Fruit fly (Drosophila melanogaster) whole organism, embryonic: Measurements from ENCODE around the gene CG46310.

Source experiments
- B-H1 ChIP-seq: fragments of 200-800 bp; sonication (Bioruptor generic); IDR thresholded peaks from 3 replicates; pipeline ENCODE4 v1.3.6; 2022; ENCODE audit warnings: missing biosample characterization, missing genetic modification characterization
- CG10366 ChIP-seq: fragments of 200-800 bp; sonication (Bioruptor generic); IDR thresholded peaks from 2 replicates; pipeline ENCODE4 v1.3.6; 2022; ENCODE audit warnings: missing biosample characterization, missing genetic modification characterization
- CG10431 ChIP-seq: fragments of 200-800 bp; sonication (Bioruptor generic); optimal IDR thresholded peaks from 3 replicates; lab custom pipeline; 2018; ENCODE audit warnings: missing biosample characterization, mild to moderate bottlenecking, missing genetic modification characterization
- CG10565 ChIP-seq: fragments of 200-800 bp; sonication (Bioruptor generic); optimal IDR thresholded peaks from 3 replicates; lab custom pipeline; 2016; ENCODE audit warnings: missing biosample characterization, mild to moderate bottlenecking, missing genetic modification characterization
- CG11456 ChIP-seq: fragments of 200-800 bp; sonication (Bioruptor generic); IDR thresholded peaks from 3 replicates; pipeline ENCODE4 v1.3.6; 2022; ENCODE audit warnings: missing biosample characterization, missing genetic modification characterization
- CG12071 ChIP-seq: fragments of 200-800 bp; sonication (Bioruptor generic); optimal IDR thresholded peaks from 3 replicates; lab custom pipeline; 2018; ENCODE audit warnings: missing biosample characterization, mild to moderate bottlenecking, missing genetic modification characterization
- CG12769 ChIP-seq: fragments of 200-800 bp; sonication (Bioruptor generic); optimal IDR thresholded peaks from 2 replicates; lab custom pipeline; 2019; ENCODE audit warnings: missing biosample characterization, mild to moderate bottlenecking, missing genetic modification characterization, moderate library complexity
- CG16863 ChIP-seq: fragments of 200-800 bp; sonication (Bioruptor generic); optimal IDR thresholded peaks from 3 replicates; lab custom pipeline; 2016; ENCODE audit warnings: missing biosample characterization, missing genetic modification characterization
- CG17568 ChIP-seq: fragments of 200-800 bp; sonication (Bioruptor generic); optimal IDR thresholded peaks from 2 replicates; lab custom pipeline; 2018; ENCODE audit warnings: missing biosample characterization, mild to moderate bottlenecking, missing genetic modification characterization, moderate library complexity
- CG18011 ChIP-seq: fragments of 200-800 bp; sonication (Bioruptor generic); optimal IDR thresholded peaks from 2 replicates; lab custom pipeline; 2017; ENCODE audit warnings: missing biosample characterization, missing genetic modification characterization, mild to moderate bottlenecking, moderate library complexity, missing genotype
- CG18476 ChIP-seq: fragments of 200-800 bp; sonication (Bioruptor generic); optimal IDR thresholded peaks from 2 replicates; lab custom pipeline; 2016; ENCODE audit warnings: missing biosample characterization, mild to moderate bottlenecking, missing genetic modification characterization
- CG2116 ChIP-seq: fragments of 200-800 bp; sonication (Bioruptor generic); optimal IDR thresholded peaks from 3 replicates; lab custom pipeline; 2018; ENCODE audit warnings: missing biosample characterization, mild to moderate bottlenecking, missing genetic modification characterization
- CG2889 ChIP-seq: fragments of 200-800 bp; sonication (Bioruptor generic); IDR thresholded peaks from 3 replicates; pipeline ENCODE4 v1.3.6; 2022; ENCODE audit warnings: missing biosample characterization, missing genetic modification characterization
- CG30020 ChIP-seq: fragments of 200-800 bp; optimal IDR thresholded peaks from 2 replicates; lab custom pipeline; 2019; ENCODE audit warnings: missing biosample characterization, mild to moderate bottlenecking, missing genetic modification characterization, moderate library complexity
- CG30431 ChIP-seq: fragments of 200-800 bp; sonication (Bioruptor generic); optimal IDR thresholded peaks from 2 replicates; lab custom pipeline; 2017; ENCODE audit warnings: missing biosample characterization, missing genetic modification characterization
- CG32772 ChIP-seq: fragments of 200-800 bp; sonication (Bioruptor generic); IDR thresholded peaks from 2 replicates; pipeline ENCODE4 v1.3.6; 2022; ENCODE audit warnings: missing biosample characterization, missing genetic modification characterization
- CG34422 ChIP-seq: fragments of 200-800 bp; sonication (Bioruptor generic); IDR thresholded peaks from 3 replicates; pipeline ENCODE4 v1.3.6; 2022; ENCODE audit warnings: missing biosample characterization, missing genetic modification characterization
- CG4360 ChIP-seq: fragments of 200-800 bp; sonication (Bioruptor generic); IDR thresholded peaks from 2 replicates; pipeline ENCODE4 v1.3.6; 2022; ENCODE audit warnings: missing biosample characterization, missing genetic modification characterization
- CG7839 ChIP-seq: fragments of 200-800 bp; sonication (Bioruptor generic); optimal IDR thresholded peaks from 3 replicates; lab custom pipeline; 2018; ENCODE audit warnings: missing biosample characterization, mild to moderate bottlenecking, missing genetic modification characterization, moderate library complexity
- CG9727 ChIP-seq: fragments of 200-800 bp; sonication (Bioruptor generic); optimal IDR thresholded peaks from 3 replicates; lab custom pipeline; 2017; ENCODE audit warnings: missing biosample characterization, mild to moderate bottlenecking, missing genetic modification characterization
- CG9876 ChIP-seq: fragments of 200-800 bp; sonication (Bioruptor generic); optimal IDR thresholded peaks from 2 replicates; lab custom pipeline; 2016; ENCODE audit warnings: missing biosample characterization, missing genetic modification characterization
- CTCF ChIP-seq: fragments of 200-800 bp; sonication (Bioruptor generic); optimal IDR thresholded peaks from 2 replicates; lab custom pipeline; 2017; ENCODE audit warnings: missing biosample characterization, mild to moderate bottlenecking, missing genetic modification characterization, moderate library complexity
- CoRest ChIP-seq: fragments of 200-800 bp; sonication (Bioruptor generic); optimal IDR thresholded peaks from 3 replicates; lab custom pipeline; 2018; ENCODE audit warnings: missing biosample characterization, mild to moderate bottlenecking, missing genetic modification characterization, moderate library complexity
- D19B ChIP-seq: fragments of 200-800 bp; sonication (Bioruptor generic); optimal IDR thresholded peaks from 2 replicates; lab custom pipeline; 2017; ENCODE audit warnings: missing biosample characterization, mild to moderate bottlenecking, missing genetic modification characterization
- Dfd ChIP-seq, 2 experiments: fragments of >200 bp; optimal IDR thresholded peaks; 2 replicates each; lab custom pipeline; 2017; ENCODE audit warnings: missing biosample characterization in 2 of 2, missing genetic modification characterization in 2 of 2
- ERR ChIP-seq: fragments of 200-800 bp; sonication (Bioruptor generic); optimal IDR thresholded peaks from 2 replicates; lab custom pipeline; 2016; ENCODE audit warnings: missing biosample characterization, missing genetic modification characterization
- GATAe ChIP-seq: fragments of 200-800 bp; sonication (Bioruptor generic); conservative IDR thresholded peaks from 2 replicates; pipeline ENCODE4 v1.3.6; 2022; ENCODE audit warnings: missing biosample characterization, missing genetic modification characterization
- HLH4C ChIP-seq: fragments of 200-800 bp; sonication (Bioruptor generic); IDR thresholded peaks from 3 replicates; pipeline ENCODE4 v1.3.6; 2022; ENCODE audit warnings: missing biosample characterization, missing genetic modification characterization; ENCODE audit not compliant: partially characterized antibody
- Hr39 ChIP-seq: fragments of >200 bp; optimal IDR thresholded peaks from 2 replicates; lab custom pipeline; 2017
- NK7.1 ChIP-seq: fragments of 200-800 bp; sonication (Bioruptor generic); optimal IDR thresholded peaks from 3 replicates; lab custom pipeline; 2016; ENCODE audit warnings: missing biosample characterization, missing genetic modification characterization
- Poxn ChIP-seq: fragments of 200-800 bp; sonication (Bioruptor generic); IDR thresholded peaks from 2 replicates; pipeline ENCODE4 v1.3.6; 2022; ENCODE audit warnings: missing biosample characterization, missing genetic modification characterization
- Trl ChIP-seq, 3 experiments: fragments of >200 bp in 2 of 3; fragments of 200-800 bp in 1 of 3; sonication (Bioruptor generic) in 1 of 3; optimal IDR thresholded peaks; 2 replicates in 1 of 3; 3 replicates in 2 of 3; lab custom pipeline; 2016 to 2017; ENCODE audit warnings: missing biosample characterization in 1 of 3, missing genetic modification characterization in 1 of 3
- bigmax ChIP-seq: fragments of 200-800 bp; sonication (Bioruptor generic); optimal IDR thresholded peaks from 2 replicates; lab custom pipeline; 2018; ENCODE audit warnings: missing biosample characterization, mild to moderate bottlenecking, missing genetic modification characterization
- br ChIP-seq: fragments of >200 bp; optimal IDR thresholded peaks from 2 replicates; lab custom pipeline; 2017
- bsh ChIP-seq, 2 experiments: fragments of 200-800 bp; sonication (Bioruptor generic); optimal IDR thresholded peaks; 2 replicates each; lab custom pipeline; 2017 to 2018; ENCODE audit warnings: mild to moderate bottlenecking in 2 of 2, missing biosample characterization in 2 of 2, missing genetic modification characterization in 2 of 2, moderate library complexity in 1 of 2
- cad ChIP-seq: fragments of >200 bp; optimal IDR thresholded peaks from 2 replicates; lab custom pipeline; 2017; ENCODE audit warnings: missing biosample characterization, missing genetic modification characterization
- crp ChIP-seq, 2 experiments: fragments of 200-800 bp; sonication (Bioruptor generic); optimal IDR thresholded peaks; 2 replicates in 1 of 2; 3 replicates in 1 of 2; lab custom pipeline; 2017; ENCODE audit warnings: missing biosample characterization in 2 of 2, missing genetic modification characterization in 2 of 2, mild to moderate bottlenecking in 1 of 2, moderate library complexity in 1 of 2
- dati ChIP-seq: fragments of 200-800 bp; sonication (Bioruptor generic); IDR thresholded peaks from 2 replicates; pipeline ENCODE4 v1.3.6; 2022; ENCODE audit warnings: missing biosample characterization, missing genetic modification characterization
- disco-r ChIP-seq: fragments of 200-800 bp; sonication (Bioruptor generic); optimal IDR thresholded peaks from 2 replicates; lab custom pipeline; 2016; ENCODE audit warnings: missing biosample characterization, missing genetic modification characterization
- ftz-f1 ChIP-seq: fragments of 200-800 bp; sonication (Bioruptor generic); optimal IDR thresholded peaks from 2 replicates; lab custom pipeline; 2016; ENCODE audit warnings: missing biosample characterization, missing genetic modification characterization
- gcm2 ChIP-seq: fragments of 200-800 bp; sonication (Bioruptor generic); optimal IDR thresholded peaks from 2 replicates; lab custom pipeline; 2016; ENCODE audit warnings: missing biosample characterization, missing genetic modification characterization
- gro ChIP-seq: fragments of 200-800 bp; sonication (Bioruptor generic); optimal IDR thresholded peaks from 2 replicates; lab custom pipeline; 2016; ENCODE audit warnings: missing biosample characterization, missing genetic modification characterization
- kni ChIP-seq: fragments of 200-800 bp; sonication (Bioruptor generic); optimal IDR thresholded peaks from 3 replicates; lab custom pipeline; 2017; ENCODE audit warnings: mild to moderate bottlenecking, missing biosample characterization, missing genetic modification reagents, missing genetic modification characterization
- nom ChIP-seq: fragments of 200-800 bp; sonication (Bioruptor generic); optimal IDR thresholded peaks from 2 replicates; lab custom pipeline; 2017; ENCODE audit warnings: missing biosample characterization, missing genetic modification characterization, mild to moderate bottlenecking, moderate library complexity, missing genetic modification reagents
- pan ChIP-seq, 4 experiments: fragments of >200 bp in 3 of 4; fragments of 200-800 bp in 1 of 4; sonication (Bioruptor generic) in 1 of 4; optimal IDR thresholded peaks in 3 of 4; IDR thresholded peaks in 1 of 4; 2 replicates each; pipeline versions ENCODE4 v1.3.6 to Lab custom; 2017 to 2022; ENCODE audit warnings: missing biosample characterization in 2 of 4, missing genetic modification characterization in 2 of 4, mixed read lengths in 1 of 4
- ro ChIP-seq: fragments of 200-800 bp; sonication (Bioruptor generic); IDR thresholded peaks from 2 replicates; pipeline ENCODE4 v1.3.6; 2022; ENCODE audit warnings: missing biosample characterization, missing genetic modification characterization
- seq ChIP-seq: fragments of 200-800 bp; sonication (Bioruptor generic); IDR thresholded peaks from 2 replicates; pipeline ENCODE4 v1.3.6; 2022; ENCODE audit warnings: missing biosample characterization, missing genetic modification characterization
- stc ChIP-seq: fragments of 200-800 bp; sonication (Bioruptor generic); IDR thresholded peaks from 2 replicates; pipeline ENCODE4 v1.3.6; 2022; ENCODE audit warnings: missing biosample characterization, missing genetic modification characterization
- tio ChIP-seq: fragments of 200-800 bp; sonication (Bioruptor generic); optimal IDR thresholded peaks from 2 replicates; lab custom pipeline; 2017; ENCODE audit warnings: missing biosample characterization, missing genetic modification characterization, inconsistent platforms
- vvl ChIP-seq: fragments of 200-800 bp; sonication (Bioruptor generic); IDR thresholded peaks from 2 replicates; pipeline ENCODE4 v1.3.6; 2022; ENCODE audit warnings: missing biosample characterization, missing genetic modification characterization
- zfh2 ChIP-seq: fragments of 200-800 bp; sonication (Bioruptor generic); optimal IDR thresholded peaks from 2 replicates; lab custom pipeline; 2016; ENCODE audit warnings: missing biosample characterization, missing genetic modification characterization

Gene CG46310

DNA sequence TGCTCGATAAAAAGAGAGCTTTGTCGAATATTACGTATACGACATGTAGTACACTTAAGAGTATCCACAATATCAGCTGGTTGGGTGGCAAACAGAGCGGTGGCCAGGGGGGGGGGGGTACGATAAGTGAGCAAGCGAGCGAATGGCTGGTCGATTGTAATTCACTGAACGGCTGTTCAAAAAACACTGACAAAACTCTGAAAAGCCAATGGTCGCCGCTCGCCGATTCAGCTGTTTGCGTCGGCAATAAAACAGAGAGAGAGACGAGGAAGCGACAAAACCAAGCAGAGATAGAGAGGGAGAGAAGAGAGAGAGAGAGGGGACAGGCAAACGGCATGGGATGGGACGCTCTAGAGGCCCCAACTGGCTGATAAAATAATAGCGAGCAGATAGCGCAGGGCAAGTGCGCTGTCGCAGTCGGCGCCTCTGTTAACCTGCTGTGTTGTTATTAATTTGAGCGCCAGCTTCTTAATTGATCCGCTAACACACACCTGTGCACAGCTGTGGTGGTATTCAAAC is 52.9 kb downstream of the CG46310 start, which contains the start of gene cnc (continued):
- TF ChIP-seq CG7839 (tag; lab: Kevin White, UChicago) (peak; percentile 18), dati (no peak), CG16863 (no peak), kni (peak; percentile 38), Trl (optimal IDR thresholded peaks at IDR 0.05; lab: Kevin White, UChicago) (peak; percentile 90 to 97), Trl (GFP tag; optimal IDR thresholded peaks at IDR 0.05; lab: Kevin White, UChicago) (peak; percentile 35), crp (GFP tag; optimal IDR thresholded peaks at IDR 0.05; lab: Kevin White, UChicago) (peak in 1 of 2 experiments; percentile 80), GATAe (GFP tag; lab: Robert Waterston, UW) (peak; percentile 50), CG12071 (GFP tag; lab: Kevin White, UChicago) (peak; percentile 63), CG10565 (no peak), CG17568 (GFP tag; lab: Kevin White, UChicago) (no peak), CG34422 (GFP tag; lab: Robert Waterston, UW) (no peak), nom (GFP tag; lab: Kevin White, UChicago) (no peak), NK7.1 (GFP tag; lab: Kevin White, UChicago) (no peak), stc (GFP tag; lab: Robert Waterston, UW) (peak; percentile 44; the same call in 1 of the 2 replicates), seq (no peak), disco-r (GFP tag; lab: Kevin White, UChicago) (peak; percentile 1), pan (optimal IDR thresholded peaks at IDR 0.05; lab: Kevin White, UChicago) (no peak), pan (GFP tag; optimal IDR thresholded peaks at IDR 0.05 in 1 of 2, IDR thresholded peaks at IDR 0.05 in 1 of 2) (no peak), CG2889 (GFP tag; lab: Robert Waterston, UW) (no peak), CG30431 (no peak), gro (GFP tag; lab: Kevin White, UChicago) (peak; percentile 47), ftz-f1 (GFP tag; lab: Kevin White, UChicago) (peak; percentile 40), CG4360 (no peak), CG11456 (GFP tag; lab: Robert Waterston, UW) (no peak), CG10431 (no peak), CG18011 (GFP tag; lab: Kevin White, UChicago) (peak; percentile 41), CG9727 (GFP tag; lab: Kevin White, UChicago) (no peak), bsh (GFP tag; optimal IDR thresholded peaks at IDR 0.05; lab: Kevin White, UChicago) (no peak), CG12769 (tag; lab: Kevin White, UChicago) (peak; percentile 69), ro (GFP tag; lab: Robert Waterston, UW) (no peak), CG32772 (GFP tag; lab: Robert Waterston, UW) (no peak), vvl (GFP tag; lab: Robert Waterston, UW) (peak; percentile 70; the same call in 1 of the 2 replicates), CG2116 (GFP tag; lab: Kevin White, UChicago) (no peak), CoRest (tag; lab: Kevin White, UChicago) (no peak), gcm2 (GFP tag; lab: Kevin White, UChicago) (no peak), bigmax (no peak), cad (no peak), HLH4C (GFP tag; lab: Robert Waterston, UW) (peak; percentile 7; the same call in 1 of the 3 replicates), D19B (GFP tag; lab: Kevin White, UChicago) (no peak), br (no peak), Poxn (GFP tag; lab: Robert Waterston, UW) (no peak), CG10366 (no peak), CG9876 (GFP tag; lab: Kevin White, UChicago) (no peak), zfh2 (GFP tag; lab: Kevin White, UChicago) (no peak), CG30020 (no peak), CTCF (GFP tag; lab: Kevin White, UChicago) (no peak), Dfd (GFP tag; optimal IDR thresholded peaks at IDR 0.05; lab: Kevin White, UChicago) (no peak), B-H1 (GFP tag; lab: Robert Waterston, UW) (no peak; the same call in 2 of the 3 replicates), ERR (GFP tag; lab: Kevin White, UChicago) (peak; percentile 55), Hr39 (lab: Kevin White, UChicago) (no peak), tio (no peak), CG18476 (GFP tag; lab: Kevin White, UChicago) (no peak)
